Worm (Caenorhabditis elegans) whole organism, L4 larva: ENCODE measurements around the gene ZK1055.6.
A peak's percentile ranks its signal among the peaks of the same experiment; 100 is the strongest.

Experiments
- F26F4.8 ChIP-seq: fragments of 200-800 bp; sonication (Bioruptor generic); conservative IDR thresholded peaks from 2 replicates; pipeline ENCODE4 v1.3.6; 2022; ENCODE audit warnings: missing genetic modification characterization, missing compliant biosample characterization
- F49E8.2 ChIP-seq: sonication (generic microtip); optimal IDR thresholded peaks from 2 replicates; lab custom pipeline; 2016; ENCODE audit warnings: missing compliant biosample characterization, mild to moderate bottlenecking, missing genetic modification characterization, borderline replicate concordance
- R02D3.7 ChIP-seq: fragments of 150-350 bp; sonication (generic microtip); optimal IDR thresholded peaks from 3 replicates; lab custom pipeline; 2014; ENCODE audit warnings: missing biosample characterization, missing genetic modification characterization
- T20F7.1 ChIP-seq: fragments of 200-800 bp; sonication (Bioruptor generic); optimal IDR thresholded peaks from 2 replicates; lab custom pipeline; 2018; ENCODE audit warnings: mild to moderate bottlenecking, missing genetic modification characterization, missing compliant biosample characterization
- aha-1 ChIP-seq: fragments of 150-350 bp; peaks from one replicate; lab custom pipeline; 2014; ENCODE audit warnings: missing biosample characterization, missing genetic modification characterization
- ama-1 ChIP-seq: fragments of 150-350 bp; optimal IDR thresholded peaks from 2 replicates; lab custom pipeline; 2014; ENCODE audit warnings: inconsistent platforms, mixed read lengths
- arid-1 ChIP-seq: fragments of 200-800 bp; sonication (Bioruptor generic); conservative IDR thresholded peaks from 2 replicates; pipeline ENCODE4 v1.3.6; 2022; ENCODE audit warnings: missing genetic modification reagents, missing genetic modification characterization, missing compliant biosample characterization
- attf-4 ChIP-seq: sonication (generic microtip); optimal IDR thresholded peaks from 3 replicates; lab custom pipeline; 2017; ENCODE audit warnings: missing biosample characterization, missing genetic modification characterization
- ceh-44 ChIP-seq: fragments of 200-800 bp; sonication (Bioruptor generic); IDR thresholded peaks from 2 replicates; pipeline ENCODE4 v1.3.6; 2022; ENCODE audit warnings: missing genetic modification reagents, missing genetic modification characterization, missing compliant biosample characterization
- cey-2 ChIP-seq: sonication (generic microtip); optimal IDR thresholded peaks from 3 replicates; lab custom pipeline; 2017; ENCODE audit warnings: missing genetic modification characterization, mild to moderate bottlenecking, missing compliant biosample characterization, antibody characterized with exemption, borderline replicate concordance; ENCODE audit not compliant: insufficient read depth
- daf-19 ChIP-seq: fragments of 200-800 bp; sonication (Bioruptor generic); conservative IDR thresholded peaks from 2 replicates; pipeline ENCODE4 v1.3.6; 2022; ENCODE audit warnings: missing genetic modification characterization, missing compliant biosample characterization
- dmd-9 ChIP-seq: fragments of 200-800 bp; sonication (Bioruptor generic); IDR thresholded peaks from 2 replicates; pipeline ENCODE4 v1.3.6; 2022; ENCODE audit warnings: missing genetic modification reagents, missing genetic modification characterization, missing compliant biosample characterization
- dve-1 ChIP-seq: sonication (generic microtip); optimal IDR thresholded peaks from 2 replicates; lab custom pipeline; 2017; ENCODE audit warnings: antibody characterized with exemption, mild to moderate bottlenecking, missing genetic modification characterization, missing compliant biosample characterization; ENCODE audit not compliant: insufficient read depth
- hlh-30 ChIP-seq: sonication (generic microtip); optimal IDR thresholded peaks from 2 replicates; lab custom pipeline; 2017; ENCODE audit warnings: antibody characterized with exemption, mild to moderate bottlenecking, missing genetic modification characterization, missing compliant biosample characterization; ENCODE audit not compliant: insufficient read depth
- hmg-1.1 ChIP-seq: fragments of 200-800 bp; sonication (Bioruptor generic); IDR thresholded peaks from 2 replicates; pipeline ENCODE4 v1.3.6; 2022; ENCODE audit warnings: missing genetic modification reagents, missing genetic modification characterization, missing compliant biosample characterization
- lim-7 ChIP-seq: fragments of 200-800 bp; sonication (Bioruptor generic); IDR thresholded peaks from 2 replicates; pipeline ENCODE4 v1.3.6; 2022; ENCODE audit warnings: missing genetic modification characterization, missing compliant biosample characterization
- lin-1 ChIP-seq: fragments of 200-800 bp; sonication (Bioruptor generic); IDR thresholded peaks from 2 replicates; pipeline ENCODE4 v1.3.6; 2022; ENCODE audit warnings: missing genetic modification reagents, missing genetic modification characterization, missing compliant biosample characterization
- lin-15B ChIP-seq: fragments of 150-350 bp; sonication (generic microtip); optimal IDR thresholded peaks from 3 replicates; lab custom pipeline; 2014; ENCODE audit warnings: missing biosample characterization, missing genetic modification characterization
- lin-29 ChIP-seq: fragments of 200-800 bp; sonication (Bioruptor generic); IDR thresholded peaks from 2 replicates; pipeline ENCODE4 v1.3.6; 2022; ENCODE audit warnings: missing genetic modification reagents, missing genetic modification characterization, missing compliant biosample characterization
- mes-2 ChIP-seq: sonication (generic microtip); optimal IDR thresholded peaks from 2 replicates; lab custom pipeline; 2016; ENCODE audit warnings: missing genotype, mild to moderate bottlenecking, missing genetic modification characterization, missing compliant biosample characterization; ENCODE audit not compliant: poor library complexity, severe bottlenecking
- nhr-10 ChIP-seq: fragments of 150-350 bp; optimal IDR thresholded peaks from 2 replicates; lab custom pipeline; 2014; ENCODE audit warnings: missing biosample characterization, missing genetic modification characterization
- nhr-102 ChIP-seq: sonication (generic microtip); optimal IDR thresholded peaks from 2 replicates; lab custom pipeline; 2016; ENCODE audit warnings: mild to moderate bottlenecking, missing genetic modification characterization, moderate library complexity, missing compliant biosample characterization
- nhr-11 ChIP-seq: fragments of 150-350 bp; optimal IDR thresholded peaks from 2 replicates; lab custom pipeline; 2014; ENCODE audit warnings: missing biosample characterization, missing genetic modification characterization
- nhr-111 ChIP-seq: fragments of 200-800 bp; sonication (Bioruptor generic); optimal IDR thresholded peaks from 2 replicates; lab custom pipeline; 2018; ENCODE audit warnings: mild to moderate bottlenecking, missing genetic modification characterization, missing compliant biosample characterization
- nhr-48 ChIP-seq: sonication (generic microtip); optimal IDR thresholded peaks from 2 replicates; lab custom pipeline; 2016; ENCODE audit warnings: mild to moderate bottlenecking, missing genetic modification characterization, missing compliant biosample characterization
- pha-4 ChIP-seq, 2 experiments: fragments of 150-350 bp in 1 of 2; fragments of 200-800 bp in 1 of 2; sonication (Bioruptor generic) in 1 of 2; IDR thresholded peaks in 1 of 2; optimal IDR thresholded peaks in 1 of 2; 2 replicates each; pipeline versions ENCODE4 v1.3.6 to Lab custom; 2014 to 2022; ENCODE audit warnings: missing genetic modification characterization in 2 of 2, missing genetic modification reagents in 2 of 2, missing biosample characterization in 1 of 2, missing compliant biosample characterization in 1 of 2
- saeg-2 ChIP-seq: fragments of 200-800 bp; sonication (Bioruptor generic); IDR thresholded peaks from 2 replicates; pipeline ENCODE4 v1.3.6; 2022; ENCODE audit warnings: missing genetic modification reagents, missing genetic modification characterization, missing compliant biosample characterization
- set-16 ChIP-seq: fragments of 200-800 bp; sonication (Bioruptor generic); IDR thresholded peaks from 2 replicates; pipeline ENCODE4 v1.3.6; 2022; ENCODE audit warnings: missing genetic modification reagents, missing genetic modification characterization, missing compliant biosample characterization
- skn-1 ChIP-seq: fragments of 150-350 bp; optimal IDR thresholded peaks from 2 replicates; lab custom pipeline; 2014; ENCODE audit warnings: missing biosample characterization, missing genetic modification characterization
- snpc-1.2 ChIP-seq: fragments of 200-800 bp; sonication (Bioruptor generic); IDR thresholded peaks from 2 replicates; pipeline ENCODE4 v1.3.6; 2022; ENCODE audit warnings: missing genetic modification reagents, missing genetic modification characterization, missing compliant biosample characterization
- snpc-4 ChIP-seq: fragments of 150-350 bp; optimal IDR thresholded peaks from 2 replicates; lab custom pipeline; 2014; ENCODE audit warnings: missing biosample characterization, missing genetic modification characterization
- spr-1 ChIP-seq: sonication (generic microtip); optimal IDR thresholded peaks from 2 replicates; lab custom pipeline; 2016; ENCODE audit warnings: mild to moderate bottlenecking, missing genetic modification characterization, missing compliant biosample characterization
- tag-97 ChIP-seq: fragments of 200-800 bp; sonication (Bioruptor generic); IDR thresholded peaks from 2 replicates; pipeline ENCODE4 v1.3.6; 2022; ENCODE audit warnings: missing genetic modification characterization, missing compliant biosample characterization
- unc-62 ChIP-seq, 3 experiments: fragments of 150-350 bp in 1 of 3; sonication (generic microtip); optimal IDR thresholded peaks in 2 of 3; peaks in 1 of 3; 1 replicate in 1 of 3; 2 replicates in 2 of 3; lab custom pipeline; 2014 to 2017; ENCODE audit warnings: missing biosample characterization in 3 of 3, missing genetic modification characterization in 3 of 3, missing genetic modification reagents in 3 of 3, missing genotype in 1 of 3
- vab-7 ChIP-seq: fragments of 200-800 bp; sonication (Bioruptor generic); IDR thresholded peaks from 2 replicates; pipeline ENCODE4 v1.3.6; 2022; ENCODE audit warnings: missing genetic modification reagents, missing genetic modification characterization, missing compliant biosample characterization
- zag-1 ChIP-seq: fragments of 150-350 bp; optimal IDR thresholded peaks from 2 replicates; lab custom pipeline; 2014; ENCODE audit warnings: missing biosample characterization, missing genetic modification characterization

The ZK1055.6 gene

ce11 chrV:6632925-6633324 lies 30.5 kb upstream of the ZK1055.6 start, which contains the start of gene scd-2:
Gene scd-2 (plus strand): TSS chrV:6633225.
- TF ChIP-seq F26F4.8 (GFP tag; lab: Robert Waterston, UW) (no peak), lim-7 (no peak), pha-4 (GFP tag; IDR thresholded peaks at IDR 0.05; lab: Robert Waterston, UW) (no peak), pha-4 (tag; optimal IDR thresholded peaks at IDR 0.05; lab: Kevin White, UChicago) (no peak), ama-1 (lab: Kevin White, UChicago) (no peak), dve-1 (tag; lab: Kevin White, UChicago) (no peak), nhr-11 (tag; lab: Kevin White, UChicago) (no peak), nhr-102 (tag; lab: Kevin White, UChicago) (no peak), snpc-4 (tag; lab: Kevin White, UChicago) (no peak), nhr-10 (tag; lab: Kevin White, UChicago) (no peak), lin-29 (GFP tag; lab: Robert Waterston, UW) (no peak), F49E8.2 (tag; lab: Kevin White, UChicago) (no peak), zag-1 (tag; lab: Kevin White, UChicago) (no peak), lin-1 (GFP tag; lab: Robert Waterston, UW) (no peak), saeg-2 (no peak), vab-7 (GFP tag; lab: Robert Waterston, UW) (no peak), tag-97 (GFP tag; lab: Robert Waterston, UW) (no peak), mes-2 (tag; lab: Kevin White, UChicago) (no peak), hlh-30 (no peak), R02D3.7 (tag; lab: Kevin White, UChicago) (no peak), attf-4 (tag; lab: Kevin White, UChicago) (no peak)

- TF ChIP-seq aha-1 (tag; lab: Kevin White, UChicago) = peak; percentile 83
- no peak for TF ChIP-seq T20F7.1
- TF ChIP-seq, all 104 proteins: peak for 1
Measured at ce11 chrV:6631866-6632265, 29.5 kb upstream of the ZK1055.6 start.

- TF ChIP-seq lin-1 (GFP tag; lab: Robert Waterston, UW) (no peak), cey-2 (no peak), unc-62 (GFP tag; optimal IDR thresholded peaks at IDR 0.05 in 1 of 2; lab: Kevin White, UChicago) (no peak), unc-62 (tag; optimal IDR thresholded peaks at IDR 0.05; lab: Kevin White, UChicago) (no peak), daf-19 (no peak), nhr-48 (tag; lab: Kevin White, UChicago) (peak; percentile 28), snpc-1.2 (no peak), nhr-11 (tag; lab: Kevin White, UChicago) (peak; percentile 63), nhr-111 (no peak)
- TF ChIP-seq, all 104 proteins: peak for 2
Measured at ce11 chrV:6630769-6631168, 28.4 kb upstream of the ZK1055.6 start.

ce11 chrV:6626244-6626643 lies 23.8 kb upstream of the ZK1055.6 start, which contains the start of gene ppt-1:
Gene ppt-1 (minus strand): TSS chrV:6626344.
- TF ChIP-seq dmd-9 (GFP tag; lab: Robert Waterston, UW) (no peak), lin-15B (tag; lab: Kevin White, UChicago) (no peak), skn-1 (tag; lab: Kevin White, UChicago) (no peak), arid-1 (GFP tag; lab: Robert Waterston, UW) (no peak), hmg-1.1 (no peak), dve-1 (tag; lab: Kevin White, UChicago) (no peak)

ce11 chrV:6621894-6622293 lies 19.5 kb upstream of the ZK1055.6 start, which contains the start of gene nhr-37:
Gene nhr-37 (plus strand): TSS chrV:6622194.
- TF ChIP-seq ceh-44 (no peak), spr-1 (tag; lab: Kevin White, UChicago) (no peak), set-16 (GFP tag; lab: Robert Waterston, UW) (no peak), F26F4.8 (GFP tag; lab: Robert Waterston, UW) (no peak)
- TF ChIP-seq, all 104 proteins: peak for 0
